Fruit fly (Drosophila melanogaster) whole organism, embryonic: ENCODE results near the gene CG17744.

ENCODE experiments used
- B-H1 ChIP-seq: fragments of 200-800 bp; sonication (Bioruptor generic); IDR thresholded peaks from 3 replicates; pipeline ENCODE4 v1.3.6; 2022; ENCODE audit warnings: missing biosample characterization, missing genetic modification characterization
- CG10209 ChIP-seq: fragments of 200-800 bp; sonication (Bioruptor generic); optimal IDR thresholded peaks from 3 replicates; lab custom pipeline; 2017; ENCODE audit warnings: missing biosample characterization, mild to moderate bottlenecking, missing genetic modification characterization, missing genetic modification reagents
- CG10565 ChIP-seq: fragments of 200-800 bp; sonication (Bioruptor generic); optimal IDR thresholded peaks from 3 replicates; lab custom pipeline; 2016; ENCODE audit warnings: missing biosample characterization, mild to moderate bottlenecking, missing genetic modification characterization
- CG11695 ChIP-seq: fragments of 200-800 bp; sonication (Bioruptor generic); IDR thresholded peaks from 3 replicates; pipeline ENCODE4 v1.3.6; 2022; ENCODE audit warnings: missing biosample characterization, missing genetic modification characterization
- CG12071 ChIP-seq: fragments of 200-800 bp; sonication (Bioruptor generic); optimal IDR thresholded peaks from 3 replicates; lab custom pipeline; 2018; ENCODE audit warnings: missing biosample characterization, mild to moderate bottlenecking, missing genetic modification characterization
- CG12155 ChIP-seq: fragments of 200-800 bp; sonication (Bioruptor generic); optimal IDR thresholded peaks from 3 replicates; lab custom pipeline; 2016; ENCODE audit warnings: missing biosample characterization, missing genetic modification characterization
- CG12219 ChIP-seq: fragments of 200-800 bp; sonication (Bioruptor generic); optimal IDR thresholded peaks from 3 replicates; lab custom pipeline; 2018; ENCODE audit warnings: missing biosample characterization, mild to moderate bottlenecking, missing genetic modification characterization
- CG13287 ChIP-seq: fragments of 200-800 bp; sonication (Bioruptor generic); IDR thresholded peaks from 2 replicates; pipeline ENCODE4 v1.3.6; 2022; ENCODE audit warnings: missing biosample characterization, missing genetic modification characterization; ENCODE audit not compliant: partially characterized antibody
- CG13296 ChIP-seq: fragments of 200-800 bp; sonication (Bioruptor generic); optimal IDR thresholded peaks from 3 replicates; lab custom pipeline; 2018; ENCODE audit warnings: missing biosample characterization, mild to moderate bottlenecking, missing genetic modification characterization
- CG14860 ChIP-seq: fragments of 200-800 bp; sonication (Bioruptor generic); IDR thresholded peaks from 3 replicates; pipeline ENCODE4 v1.3.6; 2022; ENCODE audit warnings: missing biosample characterization, missing genetic modification characterization; ENCODE audit not compliant: partially characterized antibody
- CG17359 ChIP-seq: fragments of 200-800 bp; sonication (Bioruptor generic); optimal IDR thresholded peaks from 3 replicates; lab custom pipeline; 2018; ENCODE audit warnings: missing biosample characterization, mild to moderate bottlenecking, missing genetic modification characterization, moderate library complexity
- CG1832 ChIP-seq: fragments of 200-800 bp; sonication (Bioruptor generic); optimal IDR thresholded peaks from 2 replicates; lab custom pipeline; 2017; ENCODE audit warnings: missing biosample characterization, mild to moderate bottlenecking, missing genetic modification characterization, inconsistent platforms
- CG2116 ChIP-seq: fragments of 200-800 bp; sonication (Bioruptor generic); optimal IDR thresholded peaks from 3 replicates; lab custom pipeline; 2018; ENCODE audit warnings: missing biosample characterization, mild to moderate bottlenecking, missing genetic modification characterization
- CG32772 ChIP-seq: fragments of 200-800 bp; sonication (Bioruptor generic); IDR thresholded peaks from 2 replicates; pipeline ENCODE4 v1.3.6; 2022; ENCODE audit warnings: missing biosample characterization, missing genetic modification characterization
- CG43689 ChIP-seq: fragments of 200-800 bp; sonication (Bioruptor generic); IDR thresholded peaks from 2 replicates; pipeline ENCODE4 v1.3.6; 2022; ENCODE audit warnings: missing biosample characterization, missing genetic modification characterization
- CG4424 ChIP-seq: fragments of 200-800 bp; sonication (Bioruptor generic); optimal IDR thresholded peaks from 3 replicates; lab custom pipeline; 2016; ENCODE audit warnings: missing biosample characterization, missing genetic modification characterization
- CG5245 ChIP-seq: fragments of 200-800 bp; sonication (Bioruptor generic); optimal IDR thresholded peaks from 3 replicates; lab custom pipeline; 2016; ENCODE audit warnings: missing biosample characterization, missing genetic modification characterization
- CG5953 ChIP-seq: fragments of 200-800 bp; sonication (Bioruptor generic); IDR thresholded peaks from 2 replicates; pipeline ENCODE4 v1.3.6; 2022; ENCODE audit warnings: missing biosample characterization, missing genetic modification characterization
- CG7786 ChIP-seq: fragments of 200-800 bp; sonication (Bioruptor generic); optimal IDR thresholded peaks from 2 replicates; lab custom pipeline; 2016; ENCODE audit warnings: missing biosample characterization, missing genetic modification characterization
- CG7839 ChIP-seq: fragments of 200-800 bp; sonication (Bioruptor generic); optimal IDR thresholded peaks from 3 replicates; lab custom pipeline; 2018; ENCODE audit warnings: missing biosample characterization, mild to moderate bottlenecking, missing genetic modification characterization, moderate library complexity
- D19B ChIP-seq: fragments of 200-800 bp; sonication (Bioruptor generic); optimal IDR thresholded peaks from 2 replicates; lab custom pipeline; 2017; ENCODE audit warnings: missing biosample characterization, mild to moderate bottlenecking, missing genetic modification characterization
- E2f1 ChIP-seq: fragments of 200-800 bp; sonication (Bioruptor generic); IDR thresholded peaks from 2 replicates; pipeline ENCODE4 v1.3.6; 2022; ENCODE audit warnings: missing biosample characterization, missing genetic modification characterization
- Eip74EF ChIP-seq, 2 experiments: fragments of 200-800 bp in 1 of 2; fragments of >200 bp in 1 of 2; sonication (Bioruptor generic) in 1 of 2; optimal IDR thresholded peaks; 2 replicates each; lab custom pipeline; 2017 to 2019; ENCODE audit warnings: missing biosample characterization in 2 of 2, missing genetic modification characterization in 2 of 2, mild to moderate bottlenecking in 1 of 2, moderate library complexity in 1 of 2
- Elba2 ChIP-seq: fragments of 200-800 bp; sonication (Bioruptor generic); optimal IDR thresholded peaks from 3 replicates; lab custom pipeline; 2016; ENCODE audit warnings: missing biosample characterization, missing genetic modification characterization
- HmgD ChIP-seq: fragments of 200-800 bp; sonication (Bioruptor generic); optimal IDR thresholded peaks from 3 replicates; lab custom pipeline; 2016; ENCODE audit warnings: missing biosample characterization, missing genetic modification characterization
- Hsf ChIP-seq: fragments of 200-800 bp; sonication (Bioruptor generic); optimal IDR thresholded peaks from 3 replicates; lab custom pipeline; 2016; ENCODE audit warnings: missing biosample characterization, missing genetic modification characterization
- Mrtf ChIP-seq: fragments of 200-800 bp; sonication (Bioruptor generic); IDR thresholded peaks from 3 replicates; pipeline ENCODE4 v1.3.6; 2022; ENCODE audit warnings: missing biosample characterization, missing genetic modification characterization
- NC2β ChIP-seq: fragments of 200-800 bp; sonication (Bioruptor generic); optimal IDR thresholded peaks from 2 replicates; lab custom pipeline; 2016; ENCODE audit warnings: missing biosample characterization, missing genetic modification characterization
- PHDP ChIP-seq: fragments of 200-800 bp; sonication (Bioruptor generic); optimal IDR thresholded peaks from 3 replicates; lab custom pipeline; 2018; ENCODE audit warnings: missing biosample characterization, mild to moderate bottlenecking, missing genetic modification characterization, moderate library complexity
- Pdp1 ChIP-seq, 2 experiments: fragments of 200-800 bp; sonication (Bioruptor generic); optimal IDR thresholded peaks; 3 replicates each; lab custom pipeline; 2016; ENCODE audit warnings: missing biosample characterization in 2 of 2, missing genetic modification characterization in 2 of 2, mild to moderate bottlenecking in 1 of 2, moderate library complexity in 1 of 2
- Ptx1 ChIP-seq: fragments of 200-800 bp; sonication (Bioruptor generic); IDR thresholded peaks from 2 replicates; pipeline ENCODE4 v1.3.6; 2022; ENCODE audit warnings: missing biosample characterization, missing genetic modification characterization
- Sox102F ChIP-seq: fragments of 200-800 bp; sonication (Bioruptor generic); optimal IDR thresholded peaks from 2 replicates; lab custom pipeline; 2018; ENCODE audit warnings: missing biosample characterization, mild to moderate bottlenecking, missing genetic modification characterization, moderate library complexity
- amos ChIP-seq: fragments of 200-800 bp; sonication (Bioruptor generic); IDR thresholded peaks from 2 replicates; pipeline ENCODE4 v1.3.6; 2022; ENCODE audit warnings: missing biosample characterization, missing genetic modification characterization; ENCODE audit not compliant: partially characterized antibody
- bab2 ChIP-seq: fragments of 200-800 bp; sonication (Bioruptor generic); optimal IDR thresholded peaks from 2 replicates; lab custom pipeline; 2016; ENCODE audit warnings: missing biosample characterization, missing genetic modification characterization
- bowl ChIP-seq: fragments of 200-800 bp; sonication (Bioruptor generic); IDR thresholded peaks from 2 replicates; pipeline ENCODE4 v1.3.6; 2022; ENCODE audit warnings: missing biosample characterization, missing genetic modification characterization
- fd96Cb ChIP-seq: fragments of 200-800 bp; sonication (Bioruptor generic); optimal IDR thresholded peaks from 2 replicates; lab custom pipeline; 2018; ENCODE audit warnings: missing biosample characterization, mild to moderate bottlenecking, missing genetic modification characterization, moderate library complexity
- gcm2 ChIP-seq: fragments of 200-800 bp; sonication (Bioruptor generic); optimal IDR thresholded peaks from 2 replicates; lab custom pipeline; 2016; ENCODE audit warnings: missing biosample characterization, missing genetic modification characterization
- lilli ChIP-seq: fragments of 200-800 bp; sonication (Bioruptor generic); optimal IDR thresholded peaks from 3 replicates; lab custom pipeline; 2016; ENCODE audit warnings: missing biosample characterization, missing genetic modification characterization
- nerfin-2 ChIP-seq: fragments of 200-800 bp; sonication (Bioruptor generic); IDR thresholded peaks from 2 replicates; pipeline ENCODE4 v1.3.6; 2022; ENCODE audit warnings: missing biosample characterization, missing genetic modification characterization; ENCODE audit not compliant: partially characterized antibody
- nmo ChIP-seq: fragments of 200-800 bp; sonication (Bioruptor generic); optimal IDR thresholded peaks from 2 replicates; lab custom pipeline; 2018; ENCODE audit warnings: missing biosample characterization, mild to moderate bottlenecking, missing genetic modification characterization, moderate library complexity
- pho ChIP-seq: fragments of 200-800 bp; sonication (Bioruptor generic); optimal IDR thresholded peaks from 2 replicates; lab custom pipeline; 2016; ENCODE audit warnings: missing biosample characterization, missing genetic modification characterization
- pita ChIP-seq: fragments of 200-800 bp; sonication (Bioruptor generic); optimal IDR thresholded peaks from 2 replicates; lab custom pipeline; 2017; ENCODE audit warnings: missing biosample characterization, mild to moderate bottlenecking, missing genetic modification characterization
- schlank ChIP-seq: fragments of 200-800 bp; sonication (Bioruptor generic); optimal IDR thresholded peaks from 2 replicates; lab custom pipeline; 2018; ENCODE audit warnings: missing biosample characterization, mild to moderate bottlenecking, missing genetic modification characterization
- sd ChIP-seq: fragments of 200-800 bp; sonication (Bioruptor generic); optimal IDR thresholded peaks from 3 replicates; lab custom pipeline; 2018; ENCODE audit warnings: missing biosample characterization, mild to moderate bottlenecking, missing genetic modification characterization, moderate library complexity
- sens-2 ChIP-seq: fragments of 200-800 bp; sonication (Bioruptor generic); IDR thresholded peaks from 2 replicates; pipeline ENCODE4 v1.3.6; 2022; ENCODE audit warnings: missing biosample characterization, missing genetic modification characterization
- sug ChIP-seq: fragments of 200-800 bp; optimal IDR thresholded peaks from 2 replicates; lab custom pipeline; 2019; ENCODE audit warnings: missing biosample characterization, mild to moderate bottlenecking, missing genetic modification characterization, moderate library complexity
- ttk ChIP-seq: fragments of 200-800 bp; sonication (Bioruptor generic); IDR thresholded peaks from 2 replicates; pipeline ENCODE4 v2.1.2; 2022; ENCODE audit warnings: missing biosample characterization, missing genetic modification characterization
- tx ChIP-seq: fragments of 200-800 bp; sonication (Bioruptor generic); optimal IDR thresholded peaks from 2 replicates; lab custom pipeline; 2016; ENCODE audit warnings: missing biosample characterization, missing genetic modification characterization
- unpg ChIP-seq: fragments of 200-800 bp; sonication (Bioruptor generic); optimal IDR thresholded peaks from 3 replicates; lab custom pipeline; 2018; ENCODE audit warnings: missing biosample characterization, mild to moderate bottlenecking, missing genetic modification characterization, moderate library complexity
- usp ChIP-seq: fragments of >200 bp; optimal IDR thresholded peaks from 2 replicates; lab custom pipeline; 2017; ENCODE audit warnings: missing biosample characterization, missing genetic modification characterization
- zen2 ChIP-seq: fragments of 200-800 bp; sonication (Bioruptor generic); IDR thresholded peaks from 3 replicates; pipeline ENCODE4 v1.3.6; 2022; ENCODE audit warnings: missing biosample characterization, missing genetic modification characterization; ENCODE audit not compliant: partially characterized antibody

CG17744 gene

DNA sequence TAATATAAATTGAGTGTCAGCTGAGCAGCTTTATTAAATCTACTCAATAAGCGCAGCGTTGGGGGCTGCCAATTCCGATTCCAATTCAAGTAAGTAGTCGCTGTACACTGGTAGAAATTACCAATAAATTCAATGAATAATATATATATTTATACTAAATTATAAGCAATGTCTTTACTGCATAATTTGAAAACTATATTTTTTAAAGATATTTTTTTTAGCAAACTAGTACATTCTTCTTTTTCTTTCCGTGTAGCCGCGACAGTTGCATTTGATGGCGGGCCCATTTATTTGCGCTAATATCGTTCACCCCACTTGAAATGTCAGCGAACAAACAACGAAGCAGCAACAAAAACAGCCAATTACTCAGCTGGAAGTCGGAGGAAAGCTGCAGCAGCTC lies 49.2 kb downstream of the CG17744 start (continued):
- TF ChIP-seq fd96Cb (tag; lab: Kevin White, UChicago) (peak; percentile 60), ttk (GFP tag; lab: Robert Waterston, UW) (peak; percentile 58; the same call in 1 of the 2 replicates), CG2116 (GFP tag; lab: Kevin White, UChicago) (no peak), sug (tag; lab: Kevin White, UChicago) (no peak), sens-2 (GFP tag; lab: Robert Waterston, UW) (peak; percentile 46; the same call in 1 of the 2 replicates), CG12155 (peak; percentile 39), CG5953 (GFP tag; lab: Robert Waterston, UW) (peak; percentile 45), nmo (GFP tag; lab: Kevin White, UChicago) (peak; percentile 65), pita (GFP tag; lab: Kevin White, UChicago) (no peak), CG17359 (peak; percentile 75), Mrtf (GFP tag; lab: Robert Waterston, UW) (no peak), lilli (GFP tag; lab: Kevin White, UChicago) (peak; percentile 3), unpg (GFP tag; lab: Kevin White, UChicago) (peak; percentile 70), tx (GFP tag; lab: Kevin White, UChicago) (no peak), HmgD (GFP tag; lab: Kevin White, UChicago) (no peak), CG4424 (peak; percentile 61), CG14860 (no peak), sd (tag; lab: Kevin White, UChicago) (no peak), pho (no peak), Eip74EF (GFP tag; optimal IDR thresholded peaks at IDR 0.05; lab: Kevin White, UChicago) (peak in 1 of 2 experiments; percentile 26), Ptx1 (GFP tag; lab: Robert Waterston, UW) (peak; percentile 72), CG1832 (GFP tag; lab: Kevin White, UChicago) (no peak), bab2 (GFP tag; lab: Kevin White, UChicago) (no peak), Hsf (no peak), gcm2 (GFP tag; lab: Kevin White, UChicago) (no peak), E2f1 (GFP tag; lab: Robert Waterston, UW) (peak; percentile 65), CG11695 (GFP tag; lab: Robert Waterston, UW) (peak; percentile 70), CG32772 (GFP tag; lab: Robert Waterston, UW) (0 out of 2 replicates have a peak, but pooled peaks have one; percentile 24), schlank (no peak), CG12071 (GFP tag; lab: Kevin White, UChicago) (no peak), CG13287 (GFP tag; lab: Robert Waterston, UW) (no peak), zen2 (GFP tag; lab: Robert Waterston, UW) (no peak), PHDP (tag; lab: Kevin White, UChicago) (peak; percentile 63), CG43689 (GFP tag; lab: Robert Waterston, UW) (peak; percentile 47; the same call in 1 of the 2 replicates), Elba2 (GFP tag; lab: Kevin White, UChicago) (no peak), B-H1 (peak; percentile 52), bowl (GFP tag; lab: Robert Waterston, UW) (no peak), CG5245 (GFP tag; lab: Kevin White, UChicago) (peak; percentile 5), Sox102F (GFP tag; lab: Kevin White, UChicago) (peak; percentile 81), CG10209 (GFP tag; lab: Kevin White, UChicago) (peak; percentile 31), CG13296 (GFP tag; lab: Kevin White, UChicago) (no peak), Pdp1 (GFP tag; optimal IDR thresholded peaks at IDR 0.05; lab: Kevin White, UChicago) (no peak), amos (no peak), CG10565 (GFP tag; lab: Kevin White, UChicago) (no peak), usp (GFP tag; lab: Kevin White, UChicago) (no peak), CG7786 (no peak), D19B (GFP tag; lab: Kevin White, UChicago) (peak; percentile 8), nerfin-2 (no peak), NC2β (GFP tag; lab: Kevin White, UChicago) (no peak), CG7839 (tag; lab: Kevin White, UChicago) (peak; percentile 64), CG12219 (GFP tag; lab: Kevin White, UChicago) (peak; percentile 21)
